Worm (Caenorhabditis elegans) whole organism, mixed stage, embryonic: ENCODE results near the gene T09D3.9.

ENCODE experiments used
- M03D4.4 ChIP-seq: sonication (generic microtip); optimal IDR thresholded peaks from 2 replicates; lab custom pipeline; 2017; ENCODE audit warnings: mild to moderate bottlenecking, missing genetic modification characterization, missing compliant biosample characterization
- bed-3 ChIP-seq: fragments of 200-800 bp; sonication (Bioruptor generic); optimal IDR thresholded peaks from 3 replicates; lab custom pipeline; 2018; ENCODE audit warnings: mild to moderate bottlenecking, missing genetic modification characterization, moderate library complexity, missing compliant biosample characterization
- blmp-1 ChIP-seq: fragments of 150-350 bp; optimal IDR thresholded peaks from 2 replicates; lab custom pipeline; 2014; ENCODE audit warnings: missing biosample characterization, missing genetic modification characterization
- ceh-39 ChIP-seq: fragments of 150-350 bp; optimal IDR thresholded peaks from 2 replicates; lab custom pipeline; 2014; ENCODE audit warnings: missing biosample characterization, missing genetic modification characterization
- ceh-43 ChIP-seq: fragments of 200-800 bp; sonication (Bioruptor generic); optimal IDR thresholded peaks from 2 replicates; lab custom pipeline; 2018; ENCODE audit warnings: mild to moderate bottlenecking, missing genetic modification characterization, moderate library complexity, missing compliant biosample characterization
- ceh-83 ChIP-seq: fragments of 200-800 bp; sonication (Bioruptor generic); optimal IDR thresholded peaks from 2 replicates; lab custom pipeline; 2018; ENCODE audit warnings: mild to moderate bottlenecking, missing genetic modification characterization, missing compliant biosample characterization
- cnd-1 ChIP-seq: fragments of 200-800 bp; sonication (Bioruptor generic); optimal IDR thresholded peaks from 2 replicates; lab custom pipeline; 2018; ENCODE audit warnings: mild to moderate bottlenecking, missing genetic modification characterization, missing compliant biosample characterization
- drap-1 ChIP-seq: fragments of 200-800 bp; sonication (Bioruptor generic); optimal IDR thresholded peaks from 3 replicates; lab custom pipeline; 2018; ENCODE audit warnings: mild to moderate bottlenecking, missing genetic modification characterization, missing compliant biosample characterization
- elt-1 ChIP-seq: sonication (generic microtip); optimal IDR thresholded peaks from 2 replicates; lab custom pipeline; 2017; ENCODE audit warnings: missing genetic modification characterization, mild to moderate bottlenecking, missing compliant biosample characterization, antibody characterized with exemption, moderate library complexity, borderline replicate concordance; ENCODE audit not compliant: insufficient read depth
- elt-3 ChIP-seq: fragments of 150-350 bp; optimal IDR thresholded peaks from 2 replicates; lab custom pipeline; 2014; ENCODE audit warnings: missing biosample characterization, missing genetic modification characterization
- flh-1 ChIP-seq: fragments of 200-800 bp; sonication (Bioruptor generic); optimal IDR thresholded peaks from 2 replicates; lab custom pipeline; 2018; ENCODE audit warnings: mild to moderate bottlenecking, missing genetic modification characterization, moderate library complexity, missing compliant biosample characterization
- ham-2 ChIP-seq: fragments of 200-800 bp; sonication (Bioruptor generic); optimal IDR thresholded peaks from 2 replicates; lab custom pipeline; 2018; ENCODE audit warnings: mild to moderate bottlenecking, missing genetic modification characterization, missing compliant biosample characterization
- hlh-1 ChIP-seq: fragments of 150-350 bp; optimal IDR thresholded peaks from 2 replicates; lab custom pipeline; 2014; ENCODE audit warnings: missing biosample characterization, missing genetic modification reagents, missing genetic modification characterization
- lin-13 ChIP-seq: fragments of 150-350 bp; optimal IDR thresholded peaks from 2 replicates; lab custom pipeline; 2014; ENCODE audit warnings: missing biosample characterization, missing genetic modification characterization
- lin-32 ChIP-seq: fragments of 200-800 bp; sonication (Bioruptor generic); optimal IDR thresholded peaks from 2 replicates; lab custom pipeline; 2018; ENCODE audit warnings: mild to moderate bottlenecking, missing genetic modification characterization, missing compliant biosample characterization
- lsy-2 ChIP-seq: fragments of 150-350 bp; optimal IDR thresholded peaks from 2 replicates; lab custom pipeline; 2014; ENCODE audit warnings: missing biosample characterization, missing genetic modification characterization
- mab-5 ChIP-seq: fragments of 150-350 bp; optimal IDR thresholded peaks from 2 replicates; lab custom pipeline; 2014; ENCODE audit warnings: missing biosample characterization, missing genetic modification characterization
- mep-1 ChIP-seq: fragments of 150-350 bp; optimal IDR thresholded peaks from 2 replicates; lab custom pipeline; 2017; ENCODE audit warnings: missing biosample characterization, missing genetic modification reagents, missing genetic modification characterization, inconsistent platforms
- mls-2 ChIP-seq: sonication (generic microtip); optimal IDR thresholded peaks from 2 replicates; lab custom pipeline; 2016; ENCODE audit warnings: mild to moderate bottlenecking, missing genetic modification characterization, moderate library complexity, missing compliant biosample characterization
- nhr-12 ChIP-seq: fragments of 150-350 bp; optimal IDR thresholded peaks from 2 replicates; lab custom pipeline; 2014; ENCODE audit warnings: missing biosample characterization, missing genetic modification characterization
- nhr-237 ChIP-seq: fragments of 150-350 bp; optimal IDR thresholded peaks from 2 replicates; lab custom pipeline; 2014; ENCODE audit warnings: missing biosample characterization, missing genetic modification characterization
- nhr-28 ChIP-seq: fragments of 150-350 bp; optimal IDR thresholded peaks from 2 replicates; lab custom pipeline; 2014; ENCODE audit warnings: missing biosample characterization, missing genetic modification characterization
- nhr-76 ChIP-seq: sonication (generic microtip); optimal IDR thresholded peaks from 2 replicates; lab custom pipeline; 2017; ENCODE audit warnings: missing biosample characterization, missing genetic modification characterization
- pha-4 ChIP-seq: fragments of 150-350 bp; optimal IDR thresholded peaks from 2 replicates; lab custom pipeline; 2018; ENCODE audit warnings: missing biosample characterization, missing genetic modification reagents, missing genetic modification characterization
- sem-2 ChIP-seq: fragments of 200-800 bp; sonication (Bioruptor generic); optimal IDR thresholded peaks from 2 replicates; lab custom pipeline; 2018; ENCODE audit warnings: mild to moderate bottlenecking, missing genetic modification characterization, missing compliant biosample characterization
- snpc-4 ChIP-seq: fragments of 150-350 bp; optimal IDR thresholded peaks from 2 replicates; lab custom pipeline; 2014; ENCODE audit warnings: missing biosample characterization, missing genetic modification characterization
- sptf-1 ChIP-seq: sonication (generic microtip); optimal IDR thresholded peaks from 2 replicates; lab custom pipeline; 2017; ENCODE audit warnings: mild to moderate bottlenecking, missing genetic modification characterization, moderate library complexity, missing compliant biosample characterization
- tbx-8 ChIP-seq: fragments of 200-800 bp; sonication (Bioruptor generic); optimal IDR thresholded peaks from 2 replicates; lab custom pipeline; 2018; ENCODE audit warnings: mild to moderate bottlenecking, missing genetic modification characterization, moderate library complexity, missing compliant biosample characterization
- unc-120 ChIP-seq: sonication (generic microtip); optimal IDR thresholded peaks from 2 replicates; lab custom pipeline; 2017; ENCODE audit warnings: missing genetic modification characterization, missing compliant biosample characterization; ENCODE audit not compliant: poor library complexity, severe bottlenecking
- zip-8 ChIP-seq: fragments of 150-350 bp; optimal IDR thresholded peaks from 2 replicates; lab custom pipeline; 2014; ENCODE audit warnings: missing biosample characterization, missing genetic modification characterization
- ztf-11 ChIP-seq: fragments of 150-350 bp; optimal IDR thresholded peaks from 2 replicates; lab custom pipeline; 2014; ENCODE audit warnings: missing biosample characterization, missing genetic modification characterization

T09D3.9 gene

ce11 chrV:5358772-5359171 lies 9.9 kb downstream of the T09D3.9 start, which contains the start of gene nhr-216:
TSS of gene nhr-216 (minus strand) at chrV:5358872.
- TF ChIP-seq sptf-1: no peak
- TF ChIP-seq snpc-4 (tag; lab: Kevin White, UChicago): no peak
- no peak for TF ChIP-seq mls-2 (tag; lab: Kevin White, UChicago)
- no peak for TF ChIP-seq mab-5 (tag; lab: Kevin White, UChicago)
- TF ChIP-seq zip-8 (tag; lab: Kevin White, UChicago): no peak
- TF ChIP-seq ceh-39: no peak
- TF ChIP-seq hlh-1 (tag; lab: Kevin White, UChicago): no peak
- no peak for TF ChIP-seq flh-1
- TF ChIP-seq M03D4.4 (tag; lab: Kevin White, UChicago): no peak
- no peak for TF ChIP-seq ceh-83
- no peak for TF ChIP-seq lsy-2
- no peak for TF ChIP-seq drap-1
- TF ChIP-seq unc-120: no peak
- no peak for TF ChIP-seq elt-1 (tag; lab: Kevin White, UChicago)

ce11 chrV:5351483-5351882 lies 17.2 kb downstream of the T09D3.9 start, which contains the start of gene srd-9:
TSS of gene srd-9 (plus strand) at chrV:5351783.
- TF ChIP-seq ham-2 (GFP tag; lab: Kevin White, UChicago): no peak
- TF ChIP-seq cnd-1 (tag; lab: Kevin White, UChicago): no peak
- no peak for TF ChIP-seq zip-8 (tag; lab: Kevin White, UChicago)
- no peak for TF ChIP-seq M03D4.4 (tag; lab: Kevin White, UChicago)
- TF ChIP-seq hlh-1 (tag; lab: Kevin White, UChicago): no peak
- no peak for TF ChIP-seq sptf-1
- no peak for TF ChIP-seq lsy-2
- no peak for TF ChIP-seq ceh-83
- TF ChIP-seq ceh-39: no peak
- TF ChIP-seq nhr-237 (tag; lab: Kevin White, UChicago): no peak
- no peak for TF ChIP-seq drap-1

- TF ChIP-seq tbx-8 (no peak), unc-120 (no peak), ztf-11 (tag; lab: Kevin White, UChicago) (no peak), zip-8 (tag; lab: Kevin White, UChicago) (no peak), blmp-1 (no peak), mls-2 (tag; lab: Kevin White, UChicago) (no peak), nhr-12 (tag; lab: Kevin White, UChicago) (no peak), hlh-1 (tag; lab: Kevin White, UChicago) (no peak), flh-1 (no peak), mep-1 (no peak), elt-3 (tag; lab: Kevin White, UChicago) (no peak), ceh-83 (no peak), nhr-28 (tag; lab: Kevin White, UChicago) (no peak), lin-32 (GFP tag; lab: Kevin White, UChicago) (no peak), ceh-39 (no peak), elt-1 (tag; lab: Kevin White, UChicago) (no peak), nhr-76 (tag; lab: Kevin White, UChicago) (no peak), drap-1 (no peak)
- TF ChIP-seq, all 35 proteins: peak for 0
These were observed 19.2 kb downstream of the T09D3.9 start, which contains the start of gene T09D3.3 for ce11 chrV:5349471-5349870. TSS of gene T09D3.3 (minus strand) at chrV:5349571.

DNA sequence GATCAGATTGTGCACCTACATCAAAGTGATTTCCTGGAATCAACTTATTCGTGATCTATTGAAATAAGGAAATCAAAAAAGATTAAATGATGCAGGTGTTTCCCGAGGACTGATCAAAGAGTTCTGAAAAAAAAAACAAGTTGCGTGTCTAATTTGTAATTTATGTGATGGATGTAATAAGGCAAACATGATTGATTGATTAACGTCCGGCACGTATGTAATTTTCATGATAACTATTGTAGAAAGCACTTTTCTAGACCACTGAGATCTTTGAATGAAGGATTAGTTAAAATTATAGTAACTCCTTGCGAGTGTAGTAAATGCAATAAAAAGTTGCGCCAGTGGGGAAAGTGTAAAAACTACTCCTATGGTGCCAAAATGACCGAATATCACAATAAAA lies 23.3 kb downstream of the T09D3.9 start, which contains the start of gene srg-25:
srg-25 (minus strand) TSS at position 101 of the 400 bp plus-strand sequence.
- no peak for TF ChIP-seq cnd-1 (tag; lab: Kevin White, UChicago)
- TF ChIP-seq sptf-1: no peak
- no peak for TF ChIP-seq lin-32 (GFP tag; lab: Kevin White, UChicago)
- no peak for TF ChIP-seq nhr-12 (tag; lab: Kevin White, UChicago)
- no peak for TF ChIP-seq bed-3 (GFP tag; lab: Kevin White, UChicago)
- no peak for TF ChIP-seq ceh-39
- no peak for TF ChIP-seq ceh-43
- no peak for TF ChIP-seq tbx-8
- TF ChIP-seq mls-2 (tag; lab: Kevin White, UChicago): no peak
- no peak for TF ChIP-seq mep-1
- no peak for TF ChIP-seq lin-13 (tag; lab: Kevin White, UChicago)
- no peak for TF ChIP-seq nhr-237 (tag; lab: Kevin White, UChicago)
- no peak for TF ChIP-seq sem-2
- no peak for TF ChIP-seq elt-1 (tag; lab: Kevin White, UChicago)
- no peak for TF ChIP-seq nhr-28 (tag; lab: Kevin White, UChicago)
- no peak for TF ChIP-seq mab-5 (tag; lab: Kevin White, UChicago)
- no peak for TF ChIP-seq blmp-1
- TF ChIP-seq zip-8 (tag; lab: Kevin White, UChicago): no peak
- no peak for TF ChIP-seq unc-120

DNA sequence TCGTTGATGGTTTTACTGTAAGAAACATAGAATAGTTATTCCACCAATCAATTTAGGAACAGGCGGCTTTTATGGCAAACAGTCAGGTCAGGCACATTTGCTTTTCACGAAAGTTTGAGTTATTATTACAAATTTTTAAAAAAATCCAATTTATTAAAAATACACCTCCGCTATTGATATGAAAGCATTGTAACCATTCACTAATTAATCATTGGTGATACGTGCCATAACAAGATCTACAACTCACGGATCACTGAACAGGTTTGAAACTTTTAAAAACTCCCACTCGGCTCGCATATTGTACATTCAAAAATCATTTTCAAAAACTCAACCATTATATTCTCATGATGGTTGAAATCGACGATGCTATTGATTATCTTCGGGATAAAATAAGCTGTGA lies 29.2 kb downstream of the T09D3.9 start, which contains the start of gene srg-27:
srg-27 (plus strand) TSS at position 301 of the 400 bp plus-strand sequence.
- no peak for TF ChIP-seq lin-13 (tag; lab: Kevin White, UChicago)
- TF ChIP-seq ham-2 (GFP tag; lab: Kevin White, UChicago): no peak
- no peak for TF ChIP-seq sem-2
- no peak for TF ChIP-seq pha-4 (tag; lab: Kevin White, UChicago)
